Worm (Caenorhabditis elegans): ENCODE results near the gene K08D9.2.

DNA sequence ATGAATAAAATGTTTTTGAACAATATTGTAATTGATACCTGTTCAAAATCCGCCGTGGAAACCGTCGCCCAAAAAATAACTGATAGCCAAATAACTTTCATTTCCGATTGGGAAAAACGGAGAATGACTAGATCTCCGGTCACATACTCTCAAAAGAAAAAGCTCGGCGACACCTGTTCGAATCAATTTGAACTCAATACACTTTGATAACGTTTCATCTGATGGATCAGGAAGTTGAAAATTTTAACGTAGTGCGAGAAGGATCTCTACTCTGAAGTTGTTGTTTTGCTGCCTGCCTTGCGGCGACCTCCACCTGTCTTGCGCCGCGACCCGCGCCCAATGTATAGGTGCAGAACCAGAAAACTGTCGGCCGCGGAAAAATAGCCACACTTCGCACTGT lies 45.7 kb downstream of the K08D9.2 start, which contains the start of gene T28A11.20:
- TF ChIP-seq ceh-6 (GFP tag; optimal IDR thresholded peaks at IDR 0.05) (no peak), fkh-6 (tag; optimal IDR thresholded peaks at IDR 0.05) (no peak), sox-4 (tag; optimal IDR thresholded peaks at IDR 0.05) (no peak), pax-1 (tag; optimal IDR thresholded peaks at IDR 0.05) (no peak), fkh-10 (GFP tag; optimal IDR thresholded peaks at IDR 0.05) (no peak), hlh-30 (tag; optimal IDR thresholded peaks at IDR 0.05; ENCODE audit: insufficient read depth) (no peak), pqm-1 (tag; optimal IDR thresholded peaks at IDR 0.05) (no peak), ets-4 (tag; optimal IDR thresholded peaks at IDR 0.05) (no peak), tbx-2 (tag; optimal IDR thresholded peaks at IDR 0.05) (no peak), odd-2 (tag; optimal IDR thresholded peaks at IDR 0.05) (no peak)
